Fruit fly (Drosophila melanogaster) whole organism, embryonic: Measurements from ENCODE around the gene CG18213.

Experiments
- ATbp ChIP-seq: fragments of 200-800 bp; sonication (Bioruptor generic); optimal IDR thresholded peaks from 2 replicates; lab custom pipeline; 2017; ENCODE audit warnings: missing biosample characterization, mild to moderate bottlenecking, missing genetic modification characterization, missing genetic modification reagents
- Atf3 ChIP-seq: fragments of 200-800 bp; sonication (Bioruptor generic); optimal IDR thresholded peaks from 3 replicates; lab custom pipeline; 2016; ENCODE audit warnings: missing biosample characterization, missing genetic modification characterization
- Awh ChIP-seq: fragments of 200-800 bp; sonication (Bioruptor generic); IDR thresholded peaks from 2 replicates; pipeline ENCODE4, ENCODE4 v1.3.6; 2022; ENCODE audit warnings: missing biosample characterization, missing genetic modification characterization
- CG11247 ChIP-seq: fragments of 200-800 bp; sonication (Bioruptor generic); IDR thresholded peaks from 2 replicates; pipeline ENCODE4 v1.3.6; 2022; ENCODE audit warnings: missing biosample characterization, missing genetic modification characterization
- CG17912 ChIP-seq: fragments of 200-800 bp; sonication (Bioruptor generic); optimal IDR thresholded peaks from 2 replicates; lab custom pipeline; 2018; ENCODE audit warnings: missing biosample characterization, mild to moderate bottlenecking, missing genetic modification characterization
- CG18011 ChIP-seq: fragments of 200-800 bp; sonication (Bioruptor generic); optimal IDR thresholded peaks from 2 replicates; lab custom pipeline; 2017; ENCODE audit warnings: missing biosample characterization, missing genetic modification characterization, mild to moderate bottlenecking, moderate library complexity, missing genotype
- CG2116 ChIP-seq: fragments of 200-800 bp; sonication (Bioruptor generic); optimal IDR thresholded peaks from 3 replicates; lab custom pipeline; 2018; ENCODE audit warnings: missing biosample characterization, mild to moderate bottlenecking, missing genetic modification characterization
- CG2678 ChIP-seq: fragments of 200-800 bp; sonication (Bioruptor generic); optimal IDR thresholded peaks from 3 replicates; lab custom pipeline; 2019; ENCODE audit warnings: missing biosample characterization, mild to moderate bottlenecking, missing genetic modification characterization, moderate library complexity
- CG4282 ChIP-seq: fragments of 200-800 bp; sonication (Bioruptor generic); optimal IDR thresholded peaks from 2 replicates; lab custom pipeline; 2016; ENCODE audit warnings: missing biosample characterization, missing genetic modification characterization
- CG4360 ChIP-seq: fragments of 200-800 bp; sonication (Bioruptor generic); IDR thresholded peaks from 2 replicates; pipeline ENCODE4 v1.3.6; 2022; ENCODE audit warnings: missing biosample characterization, missing genetic modification characterization
- CG5180 ChIP-seq: fragments of 200-800 bp; sonication (Bioruptor generic); optimal IDR thresholded peaks from 3 replicates; lab custom pipeline; 2017; ENCODE audit warnings: missing biosample characterization, missing genetic modification characterization, mild to moderate bottlenecking, moderate library complexity, missing genetic modification reagents
- CG8089 ChIP-seq: fragments of 200-800 bp; sonication (Bioruptor generic); optimal IDR thresholded peaks from 3 replicates; lab custom pipeline; 2016; ENCODE audit warnings: missing biosample characterization, missing genetic modification characterization
- CG8359 ChIP-seq: fragments of 200-800 bp; sonication (Bioruptor generic); optimal IDR thresholded peaks from 2 replicates; lab custom pipeline; 2017; ENCODE audit warnings: missing biosample characterization, mild to moderate bottlenecking, missing genetic modification characterization, borderline replicate concordance
- CG8944 ChIP-seq: fragments of 200-800 bp; sonication (Bioruptor generic); optimal IDR thresholded peaks from 3 replicates; lab custom pipeline; 2016; ENCODE audit warnings: missing biosample characterization, missing genetic modification characterization
- CG9727 ChIP-seq: fragments of 200-800 bp; sonication (Bioruptor generic); optimal IDR thresholded peaks from 3 replicates; lab custom pipeline; 2017; ENCODE audit warnings: missing biosample characterization, mild to moderate bottlenecking, missing genetic modification characterization
- CHES-1-like ChIP-seq: fragments of 200-800 bp; sonication (Bioruptor generic); optimal IDR thresholded peaks from 2 replicates; lab custom pipeline; 2016; ENCODE audit warnings: missing biosample characterization, missing genetic modification characterization
- Dbx ChIP-seq: fragments of 200-800 bp; sonication (Bioruptor generic); IDR thresholded peaks from 3 replicates; pipeline ENCODE4 v1.3.6; 2022; ENCODE audit warnings: missing biosample characterization, missing genetic modification characterization
- Dip2 ChIP-seq: fragments of 200-800 bp; sonication (Bioruptor generic); IDR thresholded peaks from 2 replicates; pipeline ENCODE4 v1.3.6; 2022; ENCODE audit warnings: missing biosample characterization, missing genetic modification characterization
- Doc2 ChIP-seq: fragments of 200-800 bp; sonication (Bioruptor generic); IDR thresholded peaks from 2 replicates; pipeline ENCODE4 v1.3.6; 2022; ENCODE audit warnings: missing biosample characterization, missing genetic modification characterization
- Doc3 ChIP-seq: fragments of 200-800 bp; sonication (Bioruptor generic); IDR thresholded peaks from 3 replicates; pipeline ENCODE4 v1.3.6; 2022; ENCODE audit warnings: missing biosample characterization, missing genetic modification characterization; ENCODE audit not compliant: partially characterized antibody
- Fer1 ChIP-seq: fragments of 200-800 bp; sonication (Bioruptor generic); optimal IDR thresholded peaks from 2 replicates; lab custom pipeline; 2017; ENCODE audit warnings: missing biosample characterization, mild to moderate bottlenecking, missing genetic modification characterization
- Hr3 ChIP-seq: fragments of 200-800 bp; sonication (Bioruptor generic); optimal IDR thresholded peaks from 3 replicates; lab custom pipeline; 2016; ENCODE audit warnings: missing biosample characterization, missing genetic modification characterization
- Hr78 ChIP-seq, 2 experiments: fragments of 200-800 bp in 1 of 2; fragments of >200 bp in 1 of 2; sonication (Bioruptor generic) in 1 of 2; optimal IDR thresholded peaks; 2 replicates each; lab custom pipeline; 2017 to 2019; ENCODE audit warnings: missing biosample characterization in 2 of 2, missing genetic modification characterization in 2 of 2, mild to moderate bottlenecking in 1 of 2, moderate library complexity in 1 of 2
- MESR4 ChIP-seq: fragments of 200-800 bp; sonication (Bioruptor generic); optimal IDR thresholded peaks from 2 replicates; lab custom pipeline; 2018; ENCODE audit warnings: missing biosample characterization, mild to moderate bottlenecking, missing genetic modification characterization, moderate library complexity
- Neu2 ChIP-seq: fragments of 200-800 bp; sonication (Bioruptor generic); optimal IDR thresholded peaks from 3 replicates; lab custom pipeline; 2016; ENCODE audit warnings: missing biosample characterization, missing genetic modification characterization, borderline replicate concordance
- PHDP ChIP-seq: fragments of 200-800 bp; sonication (Bioruptor generic); optimal IDR thresholded peaks from 3 replicates; lab custom pipeline; 2018; ENCODE audit warnings: missing biosample characterization, mild to moderate bottlenecking, missing genetic modification characterization, moderate library complexity
- Poxn ChIP-seq: fragments of 200-800 bp; sonication (Bioruptor generic); IDR thresholded peaks from 2 replicates; pipeline ENCODE4 v1.3.6; 2022; ENCODE audit warnings: missing biosample characterization, missing genetic modification characterization
- Sry-β ChIP-seq: fragments of 200-800 bp; sonication (Bioruptor generic); optimal IDR thresholded peaks from 2 replicates; lab custom pipeline; 2018; ENCODE audit warnings: missing biosample characterization, mild to moderate bottlenecking, missing genetic modification characterization, moderate library complexity
- TFAM ChIP-seq: fragments of 200-800 bp; sonication (Bioruptor generic); optimal IDR thresholded peaks from 2 replicates; lab custom pipeline; 2017; ENCODE audit warnings: missing biosample characterization, missing genetic modification characterization, inconsistent platforms
- ac ChIP-seq: fragments of 200-800 bp; sonication (Bioruptor generic); optimal IDR thresholded peaks from 3 replicates; lab custom pipeline; 2017; ENCODE audit warnings: missing biosample characterization, mild to moderate bottlenecking, missing genetic modification characterization
- al ChIP-seq: fragments of 200-800 bp; sonication (Bioruptor generic); IDR thresholded peaks from 2 replicates; pipeline ENCODE4 v1.3.6; 2022; ENCODE audit warnings: missing biosample characterization, missing genetic modification characterization
- amos ChIP-seq: fragments of 200-800 bp; sonication (Bioruptor generic); IDR thresholded peaks from 2 replicates; pipeline ENCODE4 v1.3.6; 2022; ENCODE audit warnings: missing biosample characterization, missing genetic modification characterization; ENCODE audit not compliant: partially characterized antibody
- cato ChIP-seq: fragments of 200-800 bp; sonication (Bioruptor generic); optimal IDR thresholded peaks from 2 replicates; lab custom pipeline; 2016; ENCODE audit warnings: missing biosample characterization, missing genetic modification characterization, borderline replicate concordance
- cg ChIP-seq: fragments of 200-800 bp; sonication (Bioruptor generic); optimal IDR thresholded peaks from 3 replicates; lab custom pipeline; 2019; ENCODE audit warnings: missing biosample characterization, mild to moderate bottlenecking, missing genetic modification characterization, moderate library complexity
- chm ChIP-seq: fragments of 200-800 bp; sonication (Bioruptor generic); IDR thresholded peaks from 2 replicates; pipeline ENCODE4 v1.3.6; 2022; ENCODE audit warnings: missing biosample characterization, missing genetic modification characterization
- cwo ChIP-seq: fragments of 200-800 bp; sonication (Bioruptor generic); optimal IDR thresholded peaks from 3 replicates; lab custom pipeline; 2017; ENCODE audit warnings: missing biosample characterization, missing genetic modification characterization, mild to moderate bottlenecking, moderate library complexity, missing genetic modification reagents
- esg ChIP-seq: fragments of 200-800 bp; sonication (Bioruptor generic); conservative IDR thresholded peaks from 2 replicates; pipeline ENCODE4 v1.3.6; 2022; ENCODE audit warnings: missing biosample characterization, missing genetic modification characterization
- eve ChIP-seq, 2 experiments: fragments of >200 bp; optimal IDR thresholded peaks; 2 replicates each; lab custom pipeline; 2017; ENCODE audit warnings: missing biosample characterization in 2 of 2, missing genetic modification characterization in 2 of 2
- gcm2 ChIP-seq: fragments of 200-800 bp; sonication (Bioruptor generic); optimal IDR thresholded peaks from 2 replicates; lab custom pipeline; 2016; ENCODE audit warnings: missing biosample characterization, missing genetic modification characterization
- grau ChIP-seq: fragments of 200-800 bp; optimal IDR thresholded peaks from 3 replicates; lab custom pipeline; 2019; ENCODE audit warnings: missing biosample characterization, mild to moderate bottlenecking, missing genetic modification characterization, moderate library complexity
- gsb-n ChIP-seq: fragments of 200-800 bp; sonication (Bioruptor generic); optimal IDR thresholded peaks from 3 replicates; lab custom pipeline; 2018; ENCODE audit warnings: missing biosample characterization, mild to moderate bottlenecking, missing genetic modification characterization
- lbe ChIP-seq: fragments of 200-800 bp; sonication (Bioruptor generic); optimal IDR thresholded peaks from 2 replicates; lab custom pipeline; 2016; ENCODE audit warnings: missing biosample characterization, mild to moderate bottlenecking, missing genetic modification characterization
- lmd ChIP-seq: fragments of 200-800 bp; sonication (Bioruptor generic); IDR thresholded peaks from 2 replicates; pipeline ENCODE4 v1.3.6; 2022; ENCODE audit warnings: missing biosample characterization, missing genetic modification characterization
- nerfin-1 ChIP-seq: fragments of 200-800 bp; sonication (Bioruptor generic); optimal IDR thresholded peaks from 3 replicates; lab custom pipeline; 2019; ENCODE audit warnings: missing biosample characterization, mild to moderate bottlenecking, missing genetic modification characterization, moderate library complexity
- otp ChIP-seq: fragments of 200-800 bp; sonication (Bioruptor generic); IDR thresholded peaks from 3 replicates; pipeline ENCODE4, ENCODE4 v1.3.6; 2022; ENCODE audit warnings: missing biosample characterization, missing genetic modification characterization
- pfk ChIP-seq: fragments of 200-800 bp; sonication (Bioruptor generic); optimal IDR thresholded peaks from 2 replicates; lab custom pipeline; 2018; ENCODE audit warnings: missing biosample characterization, mild to moderate bottlenecking, missing genetic modification characterization, moderate library complexity
- pros ChIP-seq: fragments of 200-800 bp; sonication (Bioruptor generic); optimal IDR thresholded peaks from 3 replicates; lab custom pipeline; 2019; ENCODE audit warnings: missing biosample characterization, mild to moderate bottlenecking, missing genetic modification characterization, moderate library complexity
- shn ChIP-seq: fragments of 200-800 bp; sonication (Bioruptor generic); optimal IDR thresholded peaks from 3 replicates; lab custom pipeline; 2016; ENCODE audit warnings: missing biosample characterization, missing genetic modification characterization
- so ChIP-seq: fragments of 200-800 bp; sonication (Bioruptor generic); IDR thresholded peaks from 3 replicates; pipeline ENCODE4 v1.3.6; 2022; ENCODE audit warnings: missing biosample characterization, missing genetic modification characterization
- sob ChIP-seq: fragments of 200-800 bp; sonication (Bioruptor generic); IDR thresholded peaks from 2 replicates; pipeline ENCODE4 v1.3.6; 2022; ENCODE audit warnings: missing biosample characterization, missing genetic modification characterization
- tgo ChIP-seq: fragments of 200-800 bp; sonication (Bioruptor generic); IDR thresholded peaks from 3 replicates; pipeline ENCODE4 v1.3.6; 2022; ENCODE audit warnings: missing biosample characterization, missing genetic modification characterization

CG18213 gene

dm6 chr3R:17020956-17021355 lies 19.0 kb downstream of the CG18213 start, which contains the start of gene Adsl (continued):
- TF ChIP-seq CHES-1-like (GFP tag; lab: Kevin White, UChicago) (no peak), Doc2 (GFP tag; lab: Robert Waterston, UW) (no peak), Hr3 (GFP tag; lab: Kevin White, UChicago) (no peak), cwo (peak; percentile 37), Dbx (GFP tag; lab: Robert Waterston, UW) (peak; percentile 35; the same call in 1 of the 3 replicates), eve (GFP tag; optimal IDR thresholded peaks at IDR 0.05; lab: Kevin White, UChicago) (no peak), chm (GFP tag; lab: Robert Waterston, UW) (no peak), Fer1 (GFP tag; lab: Kevin White, UChicago) (no peak), Hr78 (GFP tag; optimal IDR thresholded peaks at IDR 0.05; lab: Kevin White, UChicago) (no peak), TFAM (no peak), gsb-n (peak; percentile 83), esg (no peak), shn (GFP tag; lab: Kevin White, UChicago) (no peak), pfk (GFP tag; lab: Kevin White, UChicago) (peak; percentile 35), MESR4 (GFP tag; lab: Kevin White, UChicago) (peak; percentile 78), grau (no peak), CG4360 (GFP tag; lab: Robert Waterston, UW) (no peak), Neu2 (no peak), Atf3 (no peak), al (GFP tag; lab: Robert Waterston, UW) (no peak), sob (GFP tag; lab: Robert Waterston, UW) (peak; percentile 60; the same call in 1 of the 2 replicates), PHDP (no peak), CG8359 (GFP tag; lab: Kevin White, UChicago) (peak; percentile 60), ac (GFP tag; lab: Kevin White, UChicago) (peak; percentile 73), Awh (GFP tag; lab: Robert Waterston, UW) (no peak), cato (GFP tag; lab: Kevin White, UChicago) (peak; percentile 3), CG9727 (GFP tag; lab: Kevin White, UChicago) (peak; percentile 82), so (GFP tag; lab: Robert Waterston, UW) (0 out of 3 replicates have a peak, but pooled peaks have one; percentile 32), lbe (GFP tag; lab: Kevin White, UChicago) (no peak), CG11247 (GFP tag; lab: Robert Waterston, UW) (no peak), ATbp (GFP tag; lab: Kevin White, UChicago) (peak; percentile 78), Dip2 (GFP tag; lab: Robert Waterston, UW) (no peak), pros (GFP tag; lab: Kevin White, UChicago) (no peak), Doc3 (GFP tag; lab: Robert Waterston, UW) (no peak), CG18011 (GFP tag; lab: Kevin White, UChicago) (no peak), gcm2 (GFP tag; lab: Kevin White, UChicago) (peak; percentile 41), otp (GFP tag; lab: Robert Waterston, UW) (peak; percentile 68; the same call in 2 of the 3 replicates), CG8944 (GFP tag; lab: Kevin White, UChicago) (no peak), lmd (GFP tag; lab: Robert Waterston, UW) (no peak), Sry-β (GFP tag; lab: Kevin White, UChicago) (no peak), CG5180 (peak; percentile 49), CG8089 (GFP tag; lab: Kevin White, UChicago) (no peak), tgo (GFP tag; lab: Robert Waterston, UW) (peak; percentile 19; the same call in 1 of the 3 replicates), CG2116 (GFP tag; lab: Kevin White, UChicago) (peak; percentile 80), nerfin-1 (tag; lab: Kevin White, UChicago) (no peak), CG2678 (no peak), cg (GFP tag; lab: Kevin White, UChicago) (no peak), Poxn (no peak), CG17912 (GFP tag; lab: Kevin White, UChicago) (peak; percentile 50), amos (GFP tag; lab: Robert Waterston, UW) (no peak), CG4282 (no peak)
